Worm (Caenorhabditis elegans) whole organism, L1 larva: ENCODE data around the gene str-6.

Source experiments
- C04F5.9 ChIP-seq: sonication (generic microtip); optimal IDR thresholded peaks from 2 replicates; lab custom pipeline; 2016; ENCODE audit warnings: missing genetic modification characterization, missing compliant biosample characterization
- C16A3.4 ChIP-seq: fragments of 150-350 bp; optimal IDR thresholded peaks from 2 replicates; lab custom pipeline; 2014; ENCODE audit warnings: missing biosample characterization, missing genetic modification characterization
- C34B4.2 ChIP-seq: sonication (generic microtip); optimal IDR thresholded peaks from 2 replicates; lab custom pipeline; 2017; ENCODE audit warnings: mild to moderate bottlenecking, missing genetic modification characterization, missing compliant biosample characterization
- F16B12.6 ChIP-seq: fragments of 150-350 bp; optimal IDR thresholded peaks from 2 replicates; lab custom pipeline; 2014; ENCODE audit warnings: missing biosample characterization, missing genetic modification characterization
- alr-1 ChIP-seq: fragments of 200-800 bp; sonication (Bioruptor generic); optimal IDR thresholded peaks from 2 replicates; lab custom pipeline; 2018; ENCODE audit warnings: borderline replicate concordance, mild to moderate bottlenecking, missing genetic modification characterization, missing compliant biosample characterization
- aly-2 ChIP-seq: fragments of 150-350 bp; optimal IDR thresholded peaks from 2 replicates; lab custom pipeline; 2014; ENCODE audit warnings: missing biosample characterization, missing genetic modification characterization
- ama-1 ChIP-seq: fragments of 150-350 bp; optimal IDR thresholded peaks from 2 replicates; lab custom pipeline; 2014
- ceh-63 ChIP-seq: fragments of 200-800 bp; sonication (Bioruptor generic); optimal IDR thresholded peaks from 2 replicates; lab custom pipeline; 2018; ENCODE audit warnings: mild to moderate bottlenecking, missing genetic modification characterization, missing compliant biosample characterization
- ceh-90 ChIP-seq: sonication (generic microtip); optimal IDR thresholded peaks from 2 replicates; lab custom pipeline; 2016; ENCODE audit warnings: missing genetic modification characterization, missing compliant biosample characterization
- ces-1 ChIP-seq: fragments of 150-350 bp; optimal IDR thresholded peaks from 2 replicates; lab custom pipeline; 2014; ENCODE audit warnings: missing biosample characterization, missing genetic modification reagents, missing genetic modification characterization
- dpl-1 ChIP-seq, 3 experiments: fragments of 150-350 bp in 2 of 3; sonication (generic microtip) in 1 of 3; optimal IDR thresholded peaks; 2 replicates each; lab custom pipeline; 2014 to 2017; ENCODE audit warnings: missing biosample characterization in 3 of 3, missing genetic modification characterization in 3 of 3, missing genetic modification reagents in 3 of 3
- efl-1 ChIP-seq, 4 experiments: fragments of 150-350 bp; optimal IDR thresholded peaks in 3 of 4; peaks in 1 of 4; 1 replicate in 1 of 4; 2 replicates in 3 of 4; lab custom pipeline; 2014; ENCODE audit warnings: missing biosample characterization in 2 of 4, missing genetic modification characterization in 2 of 4, missing genetic modification reagents in 2 of 4
- egl-13 ChIP-seq: sonication (generic microtip); optimal IDR thresholded peaks from 2 replicates; lab custom pipeline; 2016; ENCODE audit warnings: missing genotype, missing genetic modification reagents, missing genetic modification characterization, missing compliant biosample characterization
- egl-27 ChIP-seq, 2 experiments: fragments of 150-350 bp in 1 of 2; sonication (generic microtip); optimal IDR thresholded peaks; 3 replicates each; lab custom pipeline; 2017 to 2018; ENCODE audit warnings: missing biosample characterization in 2 of 2, missing genetic modification characterization in 2 of 2, missing genetic modification reagents in 2 of 2
- elt-3 ChIP-seq, 6 experiments: fragments of 150-350 bp in 1 of 6; sonication (generic microtip); optimal IDR thresholded peaks; 2 replicates each; lab custom pipeline; 2017 to 2018; ENCODE audit warnings: missing biosample characterization in 6 of 6, missing genetic modification characterization in 6 of 6, inconsistent platforms in 1 of 6
- fkh-8 ChIP-seq: sonication (generic microtip); optimal IDR thresholded peaks from 2 replicates; lab custom pipeline; 2016; ENCODE audit warnings: mild to moderate bottlenecking, missing genetic modification characterization, missing compliant biosample characterization
- hlh-17 ChIP-seq: fragments of 200-800 bp; sonication (Bioruptor generic); optimal IDR thresholded peaks from 2 replicates; lab custom pipeline; 2018; ENCODE audit warnings: missing genetic modification characterization, mild to moderate bottlenecking, missing compliant biosample characterization, moderate library complexity, borderline replicate concordance
- hlh-4 ChIP-seq: sonication (generic microtip); optimal IDR thresholded peaks from 2 replicates; lab custom pipeline; 2016; ENCODE audit warnings: mild to moderate bottlenecking, missing genetic modification characterization, missing compliant biosample characterization
- hpl-2 ChIP-seq: fragments of 150-350 bp; optimal IDR thresholded peaks from 2 replicates; lab custom pipeline; 2014; ENCODE audit warnings: missing biosample characterization, missing genetic modification reagents, missing genetic modification characterization
- jun-1 ChIP-seq: fragments of 150-350 bp; optimal IDR thresholded peaks from 2 replicates; lab custom pipeline; 2014; ENCODE audit warnings: missing biosample characterization, missing genetic modification reagents, missing genetic modification characterization
- lin-14 ChIP-seq: fragments of 200-800 bp; sonication (Bioruptor generic); optimal IDR thresholded peaks from 2 replicates; lab custom pipeline; 2018; ENCODE audit warnings: mild to moderate bottlenecking, missing genetic modification characterization, moderate library complexity, missing compliant biosample characterization
- lin-15B ChIP-seq: fragments of 150-350 bp; sonication (generic microtip); optimal IDR thresholded peaks from 3 replicates; lab custom pipeline; 2014; ENCODE audit warnings: missing biosample characterization, missing genetic modification characterization
- lir-3 ChIP-seq: sonication (generic microtip); optimal IDR thresholded peaks from 2 replicates; lab custom pipeline; 2016; ENCODE audit warnings: mild to moderate bottlenecking, missing genetic modification characterization, moderate library complexity, missing compliant biosample characterization; ENCODE audit not compliant: poor library complexity
- mdl-1 ChIP-seq, 2 experiments: fragments of 150-350 bp; optimal IDR thresholded peaks; 2 replicates each; lab custom pipeline; 2014 to 2017; ENCODE audit warnings: missing biosample characterization in 2 of 2, missing genetic modification characterization in 2 of 2, inconsistent platforms in 1 of 2
- mep-1 ChIP-seq: fragments of 150-350 bp; optimal IDR thresholded peaks from 2 replicates; lab custom pipeline; 2014; ENCODE audit warnings: missing biosample characterization, missing genetic modification characterization
- nhr-11 ChIP-seq: fragments of 150-350 bp; optimal IDR thresholded peaks from 2 replicates; lab custom pipeline; 2014; ENCODE audit warnings: missing biosample characterization, missing genetic modification characterization
- nhr-12 ChIP-seq: sonication (generic microtip); optimal IDR thresholded peaks from 2 replicates; lab custom pipeline; 2017; ENCODE audit warnings: missing biosample characterization, missing genetic modification characterization
- nhr-19 ChIP-seq: fragments of 200-800 bp; sonication (Bioruptor generic); conservative IDR thresholded peaks from 2 replicates; pipeline ENCODE4 v1.3.6; 2022; ENCODE audit warnings: missing genetic modification characterization, missing compliant biosample characterization
- nhr-20 ChIP-seq: sonication (generic microtip); optimal IDR thresholded peaks from 2 replicates; lab custom pipeline; 2016; ENCODE audit warnings: mild to moderate bottlenecking, missing genetic modification characterization, missing compliant biosample characterization
- nhr-71 ChIP-seq: sonication (generic microtip); optimal IDR thresholded peaks from 2 replicates; lab custom pipeline; 2016; ENCODE audit warnings: mild to moderate bottlenecking, missing genetic modification characterization, moderate library complexity, missing compliant biosample characterization
- nhr-76 ChIP-seq: sonication (generic microtip); optimal IDR thresholded peaks from 2 replicates; lab custom pipeline; 2017; ENCODE audit warnings: missing biosample characterization, missing genetic modification characterization
- nhr-77 ChIP-seq: fragments of 150-350 bp; optimal IDR thresholded peaks from 2 replicates; lab custom pipeline; 2014; ENCODE audit warnings: missing biosample characterization, missing genetic modification characterization
- nhr-84 ChIP-seq: sonication (generic microtip); optimal IDR thresholded peaks from 2 replicates; lab custom pipeline; 2017; ENCODE audit warnings: missing biosample characterization, missing genetic modification characterization
- nhr-85 ChIP-seq: sonication (generic microtip); peaks from one replicate; lab custom pipeline; 2016; ENCODE audit warnings: missing genetic modification characterization, inconsistent platforms, missing compliant biosample characterization
- nhr-90 ChIP-seq: sonication (generic microtip); optimal IDR thresholded peaks from 2 replicates; lab custom pipeline; 2016; ENCODE audit warnings: mild to moderate bottlenecking, missing genetic modification characterization, missing compliant biosample characterization; ENCODE audit not compliant: poor library complexity
- pqm-1 ChIP-seq: sonication (generic microtip); optimal IDR thresholded peaks from 3 replicates; lab custom pipeline; 2017; ENCODE audit warnings: missing biosample characterization, missing genetic modification characterization
- snpc-4 ChIP-seq: fragments of 150-350 bp; optimal IDR thresholded peaks from 2 replicates; lab custom pipeline; 2014; ENCODE audit warnings: missing biosample characterization, missing genetic modification characterization
- sox-4 ChIP-seq: sonication (generic microtip); optimal IDR thresholded peaks from 2 replicates; lab custom pipeline; 2016; ENCODE audit warnings: missing genetic modification characterization, missing compliant biosample characterization
- sptf-1 ChIP-seq: fragments of 150-350 bp; optimal IDR thresholded peaks from 2 replicates; lab custom pipeline; 2014; ENCODE audit warnings: missing biosample characterization, missing genetic modification characterization
- sup-37 ChIP-seq: fragments of 200-800 bp; sonication (Bioruptor generic); optimal IDR thresholded peaks from 2 replicates; lab custom pipeline; 2018; ENCODE audit warnings: mild to moderate bottlenecking, missing genetic modification characterization, missing compliant biosample characterization
- swsn-7 ChIP-seq: sonication (generic microtip); optimal IDR thresholded peaks from 2 replicates; lab custom pipeline; 2016; ENCODE audit warnings: missing genetic modification characterization, missing compliant biosample characterization
- tbx-2 ChIP-seq: sonication (generic microtip); optimal IDR thresholded peaks from 2 replicates; lab custom pipeline; 2016; ENCODE audit warnings: missing genetic modification characterization, missing compliant biosample characterization
- unc-30 ChIP-seq: sonication (generic microtip); optimal IDR thresholded peaks from 2 replicates; lab custom pipeline; 2017; ENCODE audit warnings: missing biosample characterization, missing genetic modification characterization
- unc-86 ChIP-seq: sonication (generic microtip); optimal IDR thresholded peaks from 2 replicates; lab custom pipeline; 2016; ENCODE audit warnings: missing genetic modification characterization, missing compliant biosample characterization
- unc-98 ChIP-seq: fragments of 200-800 bp; sonication (Bioruptor generic); IDR thresholded peaks from 2 replicates; pipeline ENCODE4 v1.3.6; 2022; ENCODE audit warnings: missing genetic modification characterization, missing compliant biosample characterization
- ztf-4 ChIP-seq: fragments of 150-350 bp; optimal IDR thresholded peaks from 2 replicates; lab custom pipeline; 2014; ENCODE audit warnings: missing biosample characterization, missing genetic modification characterization

Gene str-6

ce11 chrV:15733020-15733419 is 17.0 kb downstream of the str-6 start:
- TF ChIP-seq tbx-2 (tag; lab: Kevin White, UChicago): no peak
- no peak for TF ChIP-seq sptf-1 (tag; lab: Kevin White, UChicago)
- no peak for TF ChIP-seq mep-1 (tag; lab: Kevin White, UChicago)
- TF ChIP-seq F16B12.6 (tag; lab: Kevin White, UChicago): no peak
- no peak for TF ChIP-seq unc-86 (tag; lab: Kevin White, UChicago)
- TF ChIP-seq elt-3 (tag; optimal IDR thresholded peaks at IDR 0.05; lab: Kevin White, UChicago): no peak
- no peak for TF ChIP-seq nhr-11
- no peak for TF ChIP-seq unc-98 (GFP tag; lab: Robert Waterston, UW)
- TF ChIP-seq nhr-19 (GFP tag; lab: Robert Waterston, UW): no peak
- no peak for TF ChIP-seq mdl-1 (tag; optimal IDR thresholded peaks at IDR 0.05; lab: Kevin White, UChicago)
- TF ChIP-seq jun-1 (tag; lab: Kevin White, UChicago): no peak
- TF ChIP-seq lin-14: no peak
- no peak for TF ChIP-seq ceh-90 (tag; lab: Kevin White, UChicago)
- no peak for TF ChIP-seq dpl-1 (GFP tag; optimal IDR thresholded peaks at IDR 0.05; lab: Kevin White, UChicago)
- TF ChIP-seq fkh-8 (tag; lab: Kevin White, UChicago): no peak
- no peak for TF ChIP-seq sup-37

- no peak for TF ChIP-seq nhr-12 (tag; lab: Kevin White, UChicago)
- TF ChIP-seq jun-1 (tag; lab: Kevin White, UChicago): no peak
- TF ChIP-seq unc-98 (GFP tag; lab: Robert Waterston, UW): no peak
- TF ChIP-seq ztf-4: no peak
- TF ChIP-seq nhr-77 (tag; lab: Kevin White, UChicago): no peak
- TF ChIP-seq nhr-85 (tag; lab: Kevin White, UChicago): no peak
- TF ChIP-seq ceh-63: no peak
- no peak for TF ChIP-seq hlh-4
- TF ChIP-seq C04F5.9 (tag; lab: Kevin White, UChicago): no peak
- no peak for TF ChIP-seq pqm-1 (tag; lab: Kevin White, UChicago)
- TF ChIP-seq nhr-84 (tag; lab: Kevin White, UChicago): no peak
- TF ChIP-seq sox-4 (tag; lab: Kevin White, UChicago): no peak
- TF ChIP-seq snpc-4 (tag; lab: Kevin White, UChicago): no peak
- no peak for TF ChIP-seq alr-1 (tag; lab: Kevin White, UChicago)
- TF ChIP-seq nhr-90 (tag; lab: Kevin White, UChicago): no peak
- TF ChIP-seq C16A3.4 (tag; lab: Kevin White, UChicago): no peak
- no peak for TF ChIP-seq ces-1 (GFP tag; lab: Kevin White, UChicago)
- no peak for TF ChIP-seq hlh-17 (GFP tag; lab: Kevin White, UChicago)
- TF ChIP-seq nhr-76 (tag; lab: Kevin White, UChicago): no peak
- no peak for TF ChIP-seq lin-15B (tag; lab: Kevin White, UChicago)
Observed at ce11 chrV:15732209-15732608, 17.8 kb downstream of the str-6 start, which contains the start of gene str-38. TSS of gene str-38 (minus strand) at chrV:15732309.

- TF ChIP-seq egl-27 (tag; optimal IDR thresholded peaks at IDR 0.05; lab: Kevin White, UChicago) (no peak), hpl-2 (no peak), unc-98 (GFP tag; lab: Robert Waterston, UW) (no peak), lir-3 (no peak), sox-4 (tag; lab: Kevin White, UChicago) (no peak), snpc-4 (tag; lab: Kevin White, UChicago) (no peak), nhr-20 (no peak), ama-1 (lab: Kevin White, UChicago) (no peak), swsn-7 (tag; lab: Kevin White, UChicago) (no peak), efl-1 (optimal IDR thresholded peaks at IDR 0.05; lab: Kevin White, UChicago) (no peak), efl-1 (GFP tag; optimal IDR thresholded peaks at IDR 0.05 in 1 of 2; lab: Kevin White, UChicago) (no peak), aly-2 (tag; lab: Kevin White, UChicago) (no peak), ceh-63 (no peak), egl-13 (tag; lab: Kevin White, UChicago) (no peak), nhr-71 (tag; lab: Kevin White, UChicago) (no peak), ceh-90 (tag; lab: Kevin White, UChicago) (no peak), unc-30 (tag; lab: Kevin White, UChicago) (no peak), nhr-76 (tag; lab: Kevin White, UChicago) (no peak), C34B4.2 (tag; lab: Kevin White, UChicago) (no peak)
- TF ChIP-seq, all 84 proteins: peak for 0
Observed at ce11 chrV:15730459-15730858, 19.6 kb downstream of the str-6 start, which contains the start of gene Y6E2A.10. TSS of gene Y6E2A.10 (minus strand) at chrV:15730559.
